Fruit fly (Drosophila melanogaster) whole organism, embryonic: ENCODE results near the gene Acn.

Source experiments
- CG10147 ChIP-seq: fragments of 200-800 bp; sonication (Bioruptor generic); optimal IDR thresholded peaks from 2 replicates; lab custom pipeline; 2019; ENCODE audit warnings: missing biosample characterization, mild to moderate bottlenecking, missing genetic modification characterization, moderate library complexity
- CG10209 ChIP-seq: fragments of 200-800 bp; sonication (Bioruptor generic); optimal IDR thresholded peaks from 3 replicates; lab custom pipeline; 2017; ENCODE audit warnings: missing biosample characterization, mild to moderate bottlenecking, missing genetic modification characterization, missing genetic modification reagents
- CG10321 ChIP-seq: fragments of 200-800 bp; sonication (Bioruptor generic); IDR thresholded peaks from 2 replicates; pipeline ENCODE4 v1.3.6; 2022; ENCODE audit warnings: missing biosample characterization, missing genetic modification characterization
- CG11696 ChIP-seq: fragments of 200-800 bp; sonication (Bioruptor generic); IDR thresholded peaks from 2 replicates; pipeline ENCODE4 v1.3.6; 2022; ENCODE audit warnings: missing biosample characterization, missing genetic modification characterization
- CG13123 ChIP-seq: fragments of 200-800 bp; sonication (Bioruptor generic); optimal IDR thresholded peaks from 2 replicates; lab custom pipeline; 2016; ENCODE audit warnings: missing biosample characterization, missing genetic modification characterization
- CG13894 ChIP-seq: fragments of 200-800 bp; sonication (Bioruptor generic); optimal IDR thresholded peaks from 3 replicates; lab custom pipeline; 2018; ENCODE audit warnings: missing biosample characterization, mild to moderate bottlenecking, missing genetic modification characterization, moderate library complexity
- CG14014 ChIP-seq: fragments of 200-800 bp; sonication (Bioruptor generic); IDR thresholded peaks from 2 replicates; pipeline ENCODE4 v1.3.6; 2022; ENCODE audit warnings: missing biosample characterization, missing genetic modification characterization
- CG15073 ChIP-seq: fragments of 200-800 bp; sonication (Bioruptor generic); optimal IDR thresholded peaks from 2 replicates; lab custom pipeline; 2016; ENCODE audit warnings: missing biosample characterization, missing genetic modification characterization
- CG15479 ChIP-seq: fragments of 200-800 bp; sonication (Bioruptor generic); optimal IDR thresholded peaks from 3 replicates; lab custom pipeline; 2019; ENCODE audit warnings: missing biosample characterization, mild to moderate bottlenecking, missing genetic modification characterization, moderate library complexity
- CG15696 ChIP-seq: fragments of 200-800 bp; sonication (Bioruptor generic); optimal IDR thresholded peaks from 2 replicates; lab custom pipeline; 2019; ENCODE audit warnings: missing biosample characterization, mild to moderate bottlenecking, missing genetic modification characterization, moderate library complexity
- CG1602 ChIP-seq: fragments of 200-800 bp; sonication (Bioruptor generic); optimal IDR thresholded peaks from 3 replicates; lab custom pipeline; 2016; ENCODE audit warnings: missing biosample characterization, missing genetic modification characterization
- CG17328 ChIP-seq: fragments of 200-800 bp; sonication (Bioruptor generic); IDR thresholded peaks from 2 replicates; pipeline ENCODE4 v1.3.6; 2022; ENCODE audit warnings: missing biosample characterization, missing genetic modification characterization
- CG1832 ChIP-seq: fragments of 200-800 bp; sonication (Bioruptor generic); optimal IDR thresholded peaks from 2 replicates; lab custom pipeline; 2017; ENCODE audit warnings: missing biosample characterization, mild to moderate bottlenecking, missing genetic modification characterization, inconsistent platforms
- CG2116 ChIP-seq: fragments of 200-800 bp; sonication (Bioruptor generic); optimal IDR thresholded peaks from 3 replicates; lab custom pipeline; 2018; ENCODE audit warnings: missing biosample characterization, mild to moderate bottlenecking, missing genetic modification characterization
- CG2129 ChIP-seq: fragments of 200-800 bp; sonication (Bioruptor generic); IDR thresholded peaks from 2 replicates; pipeline ENCODE4 v1.3.6; 2022; ENCODE audit warnings: missing biosample characterization, missing genetic modification characterization; ENCODE audit not compliant: partially characterized antibody
- CG31441 ChIP-seq: fragments of 200-800 bp; sonication (Bioruptor generic); IDR thresholded peaks from 2 replicates; pipeline ENCODE4 v1.3.6; 2022; ENCODE audit warnings: missing biosample characterization, missing genetic modification characterization
- CG34224 ChIP-seq: fragments of 200-800 bp; sonication (Bioruptor generic); IDR thresholded peaks from 3 replicates; pipeline ENCODE4 v1.3.6; 2022; ENCODE audit warnings: missing biosample characterization, missing genetic modification characterization; ENCODE audit not compliant: partially characterized antibody
- CG42726 ChIP-seq: fragments of 200-800 bp; sonication (Bioruptor generic); IDR thresholded peaks from 2 replicates; pipeline ENCODE4 v1.3.6; 2022; ENCODE audit warnings: missing biosample characterization, missing genetic modification characterization; ENCODE audit not compliant: partially characterized antibody
- CG4617 ChIP-seq: fragments of 200-800 bp; sonication (Bioruptor generic); optimal IDR thresholded peaks from 3 replicates; lab custom pipeline; 2016; ENCODE audit warnings: missing biosample characterization, missing genetic modification characterization, borderline replicate concordance
- CG5180 ChIP-seq: fragments of 200-800 bp; sonication (Bioruptor generic); optimal IDR thresholded peaks from 3 replicates; lab custom pipeline; 2017; ENCODE audit warnings: missing biosample characterization, missing genetic modification characterization, mild to moderate bottlenecking, moderate library complexity, missing genetic modification reagents
- CG5953 ChIP-seq: fragments of 200-800 bp; sonication (Bioruptor generic); IDR thresholded peaks from 2 replicates; pipeline ENCODE4 v1.3.6; 2022; ENCODE audit warnings: missing biosample characterization, missing genetic modification characterization
- CG8359 ChIP-seq: fragments of 200-800 bp; sonication (Bioruptor generic); optimal IDR thresholded peaks from 2 replicates; lab custom pipeline; 2017; ENCODE audit warnings: missing biosample characterization, mild to moderate bottlenecking, missing genetic modification characterization, borderline replicate concordance
- CG8944 ChIP-seq: fragments of 200-800 bp; sonication (Bioruptor generic); optimal IDR thresholded peaks from 3 replicates; lab custom pipeline; 2016; ENCODE audit warnings: missing biosample characterization, missing genetic modification characterization
- CoRest ChIP-seq: fragments of 200-800 bp; sonication (Bioruptor generic); optimal IDR thresholded peaks from 3 replicates; lab custom pipeline; 2018; ENCODE audit warnings: missing biosample characterization, mild to moderate bottlenecking, missing genetic modification characterization, moderate library complexity
- Dip2 ChIP-seq: fragments of 200-800 bp; sonication (Bioruptor generic); IDR thresholded peaks from 2 replicates; pipeline ENCODE4 v1.3.6; 2022; ENCODE audit warnings: missing biosample characterization, missing genetic modification characterization
- Ets65A ChIP-seq: fragments of 200-800 bp; sonication (Bioruptor generic); peaks from one replicate; lab custom pipeline; 2016; ENCODE audit warnings: missing biosample characterization, missing genetic modification characterization
- Hr39 ChIP-seq: fragments of >200 bp; optimal IDR thresholded peaks from 2 replicates; lab custom pipeline; 2017
- NfI ChIP-seq: fragments of 200-800 bp; sonication (Bioruptor generic); optimal IDR thresholded peaks from 3 replicates; lab custom pipeline; 2018; ENCODE audit warnings: missing biosample characterization, mild to moderate bottlenecking, missing genetic modification characterization, moderate library complexity
- Opbp ChIP-seq: fragments of 200-800 bp; sonication (Bioruptor generic); IDR thresholded peaks from 3 replicates; pipeline ENCODE4 v1.3.6; 2022; ENCODE audit warnings: missing biosample characterization, missing genetic modification characterization; ENCODE audit not compliant: partially characterized antibody
- Sin3A ChIP-seq: fragments of >200 bp; optimal IDR thresholded peaks from 2 replicates; lab custom pipeline; 2018
- Sox100B ChIP-seq: fragments of 200-800 bp; sonication (Bioruptor generic); optimal IDR thresholded peaks from 3 replicates; lab custom pipeline; 2018; ENCODE audit warnings: missing biosample characterization, mild to moderate bottlenecking, missing genetic modification characterization
- aop ChIP-seq: fragments of 200-800 bp; sonication (Bioruptor generic); IDR thresholded peaks from 2 replicates; pipeline ENCODE4 v1.3.6; 2022; ENCODE audit warnings: missing biosample characterization, missing genetic modification characterization
- chif ChIP-seq, 2 experiments: fragments of 200-800 bp; sonication (Bioruptor generic); optimal IDR thresholded peaks; 3 replicates each; lab custom pipeline; 2016; ENCODE audit warnings: missing biosample characterization in 2 of 2, missing genetic modification characterization in 2 of 2
- crc ChIP-seq: fragments of 200-800 bp; sonication (Bioruptor generic); optimal IDR thresholded peaks from 2 replicates; lab custom pipeline; 2016; ENCODE audit warnings: missing biosample characterization, missing genetic modification characterization
- dimm ChIP-seq: fragments of 200-800 bp; sonication (Bioruptor generic); IDR thresholded peaks from 2 replicates; pipeline ENCODE4 v1.3.6; 2022; ENCODE audit warnings: missing biosample characterization, missing genetic modification characterization
- gce ChIP-seq: fragments of 200-800 bp; sonication (Bioruptor generic); IDR thresholded peaks from 3 replicates; pipeline ENCODE4 v1.3.6; 2022; ENCODE audit warnings: missing biosample characterization, missing genetic modification characterization
- gcm ChIP-seq: fragments of 200-800 bp; sonication (Bioruptor generic); optimal IDR thresholded peaks from 2 replicates; lab custom pipeline; 2019; ENCODE audit warnings: missing biosample characterization, mild to moderate bottlenecking, missing genetic modification characterization, moderate library complexity
- gcm2 ChIP-seq: fragments of 200-800 bp; sonication (Bioruptor generic); optimal IDR thresholded peaks from 2 replicates; lab custom pipeline; 2016; ENCODE audit warnings: missing biosample characterization, missing genetic modification characterization
- grau ChIP-seq: fragments of 200-800 bp; optimal IDR thresholded peaks from 3 replicates; lab custom pipeline; 2019; ENCODE audit warnings: missing biosample characterization, mild to moderate bottlenecking, missing genetic modification characterization, moderate library complexity
- kay ChIP-seq: fragments of 200-800 bp; sonication (Bioruptor generic); optimal IDR thresholded peaks from 2 replicates; lab custom pipeline; 2016; ENCODE audit warnings: missing biosample characterization, missing genetic modification characterization
- mirr ChIP-seq: fragments of 200-800 bp; sonication (Bioruptor generic); optimal IDR thresholded peaks from 3 replicates; lab custom pipeline; 2018; ENCODE audit warnings: missing biosample characterization, mild to moderate bottlenecking, missing genetic modification characterization
- nerfin-1 ChIP-seq: fragments of 200-800 bp; sonication (Bioruptor generic); optimal IDR thresholded peaks from 3 replicates; lab custom pipeline; 2019; ENCODE audit warnings: missing biosample characterization, mild to moderate bottlenecking, missing genetic modification characterization, moderate library complexity
- oc ChIP-seq: fragments of 200-800 bp; sonication (Bioruptor generic); optimal IDR thresholded peaks from 2 replicates; lab custom pipeline; 2018; ENCODE audit warnings: missing biosample characterization, mild to moderate bottlenecking, missing genetic modification characterization, moderate library complexity
- psq ChIP-seq: fragments of 200-800 bp; sonication (Bioruptor generic); optimal IDR thresholded peaks from 2 replicates; lab custom pipeline; 2017; ENCODE audit warnings: missing biosample characterization, missing genetic modification characterization
- rib ChIP-seq: fragments of 200-800 bp; sonication (Bioruptor generic); IDR thresholded peaks from 2 replicates; pipeline ENCODE4 v1.3.6; 2022; ENCODE audit warnings: missing biosample characterization, missing genetic modification characterization
- slou ChIP-seq: fragments of 200-800 bp; sonication (Bioruptor generic); optimal IDR thresholded peaks from 3 replicates; lab custom pipeline; 2016; ENCODE audit warnings: missing biosample characterization, missing genetic modification characterization
- sug ChIP-seq: fragments of 200-800 bp; optimal IDR thresholded peaks from 2 replicates; lab custom pipeline; 2019; ENCODE audit warnings: missing biosample characterization, mild to moderate bottlenecking, missing genetic modification characterization, moderate library complexity
- tx ChIP-seq: fragments of 200-800 bp; sonication (Bioruptor generic); optimal IDR thresholded peaks from 2 replicates; lab custom pipeline; 2016; ENCODE audit warnings: missing biosample characterization, missing genetic modification characterization
- wor ChIP-seq: fragments of 200-800 bp; sonication (Bioruptor generic); IDR thresholded peaks from 2 replicates; pipeline ENCODE4 v1.3.6; 2022; ENCODE audit warnings: missing biosample characterization, missing genetic modification characterization
- yki ChIP-seq: fragments of >200 bp; optimal IDR thresholded peaks from 3 replicates; lab custom pipeline; 2018

The Acn gene

dm6 chr2L:19051534-19052100 lies 6.5 kb downstream of the Acn start, which contains the start of gene Rpn3 (continued):
- peak; percentile 58 for TF ChIP-seq oc (tag; lab: Kevin White, UChicago)
- peak; percentile 71 for TF ChIP-seq wor (GFP tag; lab: Robert Waterston, UW)
- peak; percentile 66; the same call in 1 of the 2 replicates for TF ChIP-seq rib
- TF ChIP-seq Ets65A (GFP tag; lab: Kevin White, UChicago): peak; percentile 93
- peak; percentile 82 for TF ChIP-seq CG14014 (GFP tag; lab: Robert Waterston, UW)
- TF ChIP-seq CG2116 (GFP tag; lab: Kevin White, UChicago): peak; percentile 75
- TF ChIP-seq CG10321: peak; percentile 61; the same call in 1 of the 2 replicates
- peak; percentile 86 for TF ChIP-seq CG1602
- no peak for TF ChIP-seq CG5180 (GFP tag; lab: Kevin White, UChicago)
- 0 out of 3 replicates have a peak, but pooled peaks have one; percentile 33 for TF ChIP-seq gce
- no peak for TF ChIP-seq CG1832
- peak; percentile 75 to 85 for TF ChIP-seq chif (GFP tag; optimal IDR thresholded peaks at IDR 0.05; lab: Kevin White, UChicago)
- peak; percentile 88 for TF ChIP-seq CG31441 (GFP tag; lab: Robert Waterston, UW)
- TF ChIP-seq sug: peak; percentile 66
- peak; percentile 91 for TF ChIP-seq CG17328 (GFP tag; lab: Robert Waterston, UW)
- peak; percentile 49; the same call in 1 of the 2 replicates for TF ChIP-seq aop
- TF ChIP-seq CG8359 (GFP tag; lab: Kevin White, UChicago): no peak
- peak; percentile 47 for TF ChIP-seq gcm2 (GFP tag; lab: Kevin White, UChicago)
- peak; percentile 74 for TF ChIP-seq CG11696 (GFP tag; lab: Robert Waterston, UW)
- peak; percentile 85 for TF ChIP-seq CG5953
- peak; percentile 81 for TF ChIP-seq CoRest (tag; lab: Kevin White, UChicago)
- peak; percentile 75 for TF ChIP-seq tx (GFP tag; lab: Kevin White, UChicago)
- peak; percentile 46 for TF ChIP-seq CG15073
- TF ChIP-seq dimm (GFP tag; lab: Robert Waterston, UW): peak; percentile 49; the same call in 1 of the 2 replicates
- peak; percentile 64 for TF ChIP-seq nerfin-1
- TF ChIP-seq CG10209: peak; percentile 85
- TF ChIP-seq Sin3A (lab: Kevin White, UChicago): no peak
- TF ChIP-seq CG15696: peak; percentile 66
- TF ChIP-seq CG13123 (GFP tag; lab: Kevin White, UChicago): peak; percentile 68
- TF ChIP-seq Opbp (GFP tag; lab: Robert Waterston, UW): no peak; the same call in 2 of the 3 replicates
- no peak for TF ChIP-seq Dip2 (GFP tag; lab: Robert Waterston, UW)
- TF ChIP-seq gcm: peak; percentile 68
- TF ChIP-seq grau (tag; lab: Kevin White, UChicago): peak; percentile 84
- peak; percentile 79 for TF ChIP-seq NfI (GFP tag; lab: Kevin White, UChicago)
- TF ChIP-seq slou (GFP tag; lab: Kevin White, UChicago): peak; percentile 68
- TF ChIP-seq mirr (GFP tag; lab: Kevin White, UChicago): no peak
- no peak for TF ChIP-seq CG42726 (GFP tag; lab: Robert Waterston, UW)
- no peak for TF ChIP-seq CG15479
- no peak for TF ChIP-seq yki (lab: Kevin White, UChicago)
- TF ChIP-seq kay: peak; percentile 79
- peak; percentile 28; the same call in 1 of the 2 replicates for TF ChIP-seq CG2129 (GFP tag; lab: Robert Waterston, UW)
- TF ChIP-seq psq (GFP tag; lab: Kevin White, UChicago): peak; percentile 34
- TF ChIP-seq Hr39 (lab: Kevin White, UChicago): no peak
- TF ChIP-seq CG4617 (GFP tag; lab: Kevin White, UChicago): peak; percentile 69
- TF ChIP-seq CG8944: peak; percentile 80
- no peak for TF ChIP-seq Sox100B (GFP tag; lab: Kevin White, UChicago)
- peak; percentile 46 for TF ChIP-seq CG10147 (GFP tag; lab: Kevin White, UChicago)
- TF ChIP-seq crc (GFP tag; lab: Kevin White, UChicago): peak; percentile 47
- TF ChIP-seq CG34224 (GFP tag; lab: Robert Waterston, UW): peak; percentile 66; the same call in 1 of the 3 replicates
- peak; percentile 37 for TF ChIP-seq CG13894
